Fruit fly (Drosophila melanogaster): Measurements from ENCODE around the gene Kaz.

DNA sequence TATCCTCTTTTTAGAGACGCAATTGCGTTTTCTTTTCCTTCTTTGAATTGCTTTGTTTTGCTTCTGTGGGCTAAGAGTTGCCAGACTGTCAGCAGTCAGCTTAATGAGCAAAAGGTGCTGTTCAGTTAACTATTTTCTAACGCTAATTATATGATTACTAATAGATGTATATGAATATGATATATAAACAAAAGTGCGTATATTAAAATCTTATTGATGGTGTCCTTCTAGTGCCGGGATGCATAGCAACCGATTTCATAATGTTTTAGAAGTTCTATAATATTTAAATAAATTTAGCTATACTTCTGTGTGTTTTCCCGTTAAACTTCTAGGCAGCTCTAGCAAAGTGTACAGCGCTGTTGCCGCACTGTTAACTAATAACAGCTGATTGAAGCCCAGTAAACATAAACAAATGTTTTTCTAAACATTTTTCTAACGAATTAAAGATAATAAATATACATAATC, at the start of gene Kaz, which contains the start of gene CG43273:
- no peak for TF ChIP-seq Snoo (tag; optimal IDR thresholded peaks at IDR 0.05)
- no peak for TF ChIP-seq rn (GFP tag; IDR thresholded peaks at IDR 0.05)
- no peak for TF ChIP-seq EcR (GFP tag; optimal IDR thresholded peaks at IDR 0.05)

Data from whole organism, pupa.